Fruit fly (Drosophila melanogaster) whole organism, embryonic: ENCODE results near the gene RhoGAP93B.

Source experiments
- Blimp-1 ChIP-seq: fragments of 200-800 bp; sonication (Bioruptor generic); optimal IDR thresholded peaks from 3 replicates; lab custom pipeline; 2018; ENCODE audit warnings: missing biosample characterization, missing genetic modification characterization, mild to moderate bottlenecking, moderate library complexity, missing genetic modification reagents
- CG10543 ChIP-seq: fragments of 200-800 bp; sonication (Bioruptor generic); optimal IDR thresholded peaks from 3 replicates; lab custom pipeline; 2017; ENCODE audit warnings: missing biosample characterization, mild to moderate bottlenecking, missing genetic modification characterization, moderate library complexity
- CG14860 ChIP-seq: fragments of 200-800 bp; sonication (Bioruptor generic); IDR thresholded peaks from 3 replicates; pipeline ENCODE4 v1.3.6; 2022; ENCODE audit warnings: missing biosample characterization, missing genetic modification characterization; ENCODE audit not compliant: partially characterized antibody
- CG15514 ChIP-seq: fragments of 200-800 bp; sonication (Bioruptor generic); optimal IDR thresholded peaks from 3 replicates; lab custom pipeline; 2017; ENCODE audit warnings: missing biosample characterization, missing genetic modification characterization, mild to moderate bottlenecking, moderate library complexity, missing genetic modification reagents
- CG16815 ChIP-seq: fragments of 200-800 bp; sonication (Bioruptor generic); optimal IDR thresholded peaks from 3 replicates; lab custom pipeline; 2017; ENCODE audit warnings: missing biosample characterization, mild to moderate bottlenecking, missing genetic modification characterization
- CG16863 ChIP-seq: fragments of 200-800 bp; sonication (Bioruptor generic); optimal IDR thresholded peaks from 3 replicates; lab custom pipeline; 2016; ENCODE audit warnings: missing biosample characterization, missing genetic modification characterization
- CG18619 ChIP-seq: fragments of 200-800 bp; sonication (Bioruptor generic); optimal IDR thresholded peaks from 3 replicates; lab custom pipeline; 2017; ENCODE audit warnings: missing biosample characterization, mild to moderate bottlenecking, missing genetic modification characterization
- CG30020 ChIP-seq: fragments of 200-800 bp; optimal IDR thresholded peaks from 2 replicates; lab custom pipeline; 2019; ENCODE audit warnings: missing biosample characterization, mild to moderate bottlenecking, missing genetic modification characterization, moderate library complexity
- CG30403 ChIP-seq: fragments of 200-800 bp; sonication (Bioruptor generic); optimal IDR thresholded peaks from 3 replicates; lab custom pipeline; 2016; ENCODE audit warnings: missing biosample characterization, missing genetic modification characterization
- CG31365 ChIP-seq: fragments of 200-800 bp; sonication (Bioruptor generic); optimal IDR thresholded peaks from 2 replicates; lab custom pipeline; 2018; ENCODE audit warnings: missing biosample characterization, mild to moderate bottlenecking, missing genetic modification characterization
- CG32767 ChIP-seq: fragments of 200-800 bp; sonication (Bioruptor generic); IDR thresholded peaks from 2 replicates; pipeline ENCODE4 v1.3.6; 2022; ENCODE audit warnings: missing biosample characterization, missing genetic modification characterization
- CG33213 ChIP-seq: fragments of 200-800 bp; sonication (Bioruptor generic); optimal IDR thresholded peaks from 3 replicates; lab custom pipeline; 2016; ENCODE audit warnings: missing biosample characterization, missing genetic modification characterization
- CG34224 ChIP-seq: fragments of 200-800 bp; sonication (Bioruptor generic); IDR thresholded peaks from 3 replicates; pipeline ENCODE4 v1.3.6; 2022; ENCODE audit warnings: missing biosample characterization, missing genetic modification characterization; ENCODE audit not compliant: partially characterized antibody
- CG34422 ChIP-seq: fragments of 200-800 bp; sonication (Bioruptor generic); IDR thresholded peaks from 3 replicates; pipeline ENCODE4 v1.3.6; 2022; ENCODE audit warnings: missing biosample characterization, missing genetic modification characterization
- CG3847 ChIP-seq: fragments of 200-800 bp; sonication (Bioruptor generic); IDR thresholded peaks from 2 replicates; pipeline ENCODE4 v1.3.6; 2022; ENCODE audit warnings: missing biosample characterization, missing genetic modification characterization
- CG42726 ChIP-seq: fragments of 200-800 bp; sonication (Bioruptor generic); IDR thresholded peaks from 2 replicates; pipeline ENCODE4 v1.3.6; 2022; ENCODE audit warnings: missing biosample characterization, missing genetic modification characterization; ENCODE audit not compliant: partially characterized antibody
- CG7963 ChIP-seq: fragments of 200-800 bp; sonication (Bioruptor generic); IDR thresholded peaks from 3 replicates; pipeline ENCODE4 v1.3.6; 2022; ENCODE audit warnings: missing biosample characterization, missing genetic modification characterization; ENCODE audit not compliant: partially characterized antibody
- CG9797 ChIP-seq: fragments of 200-800 bp; sonication (Bioruptor generic); optimal IDR thresholded peaks from 3 replicates; lab custom pipeline; 2018; ENCODE audit warnings: missing biosample characterization, mild to moderate bottlenecking, missing genetic modification characterization
- CG9932 ChIP-seq: fragments of 200-800 bp; sonication (Bioruptor generic); IDR thresholded peaks from 2 replicates; pipeline ENCODE4 v1.3.6; 2022; ENCODE audit warnings: missing biosample characterization, missing genetic modification characterization
- Elba2 ChIP-seq: fragments of 200-800 bp; sonication (Bioruptor generic); optimal IDR thresholded peaks from 3 replicates; lab custom pipeline; 2016; ENCODE audit warnings: missing biosample characterization, missing genetic modification characterization
- Ets65A ChIP-seq: fragments of 200-800 bp; sonication (Bioruptor generic); peaks from one replicate; lab custom pipeline; 2016; ENCODE audit warnings: missing biosample characterization, missing genetic modification characterization
- Ets97D ChIP-seq: fragments of 200-800 bp; sonication (Bioruptor generic); optimal IDR thresholded peaks from 3 replicates; lab custom pipeline; 2016; ENCODE audit warnings: missing biosample characterization, missing genetic modification characterization
- H2.0 ChIP-seq: fragments of 200-800 bp; sonication (Bioruptor generic); IDR thresholded peaks from 2 replicates; pipeline ENCODE4 v1.3.6; 2022; ENCODE audit warnings: missing biosample characterization, missing genetic modification characterization
- HLH54F ChIP-seq: fragments of 200-800 bp; sonication (Bioruptor generic); optimal IDR thresholded peaks from 3 replicates; lab custom pipeline; 2016; ENCODE audit warnings: missing biosample characterization, missing genetic modification characterization
- Hr3 ChIP-seq: fragments of 200-800 bp; sonication (Bioruptor generic); optimal IDR thresholded peaks from 3 replicates; lab custom pipeline; 2016; ENCODE audit warnings: missing biosample characterization, missing genetic modification characterization
- Lhr ChIP-seq: fragments of 200-800 bp; sonication (Bioruptor generic); optimal IDR thresholded peaks from 3 replicates; lab custom pipeline; 2017; ENCODE audit warnings: mild to moderate bottlenecking, missing biosample characterization, missing genetic modification reagents, missing genetic modification characterization
- MBD-R2 ChIP-seq: fragments of 200-800 bp; sonication (Bioruptor generic); IDR thresholded peaks from 2 replicates; pipeline ENCODE4 v1.3.6; 2022; ENCODE audit warnings: missing biosample characterization, missing genetic modification characterization
- Med ChIP-seq: fragments of 200-800 bp; sonication (Bioruptor generic); peaks from one replicate; lab custom pipeline; 2016; ENCODE audit warnings: missing biosample characterization, missing genetic modification characterization, mild to moderate bottlenecking, inconsistent platforms, moderate library complexity
- Meics ChIP-seq: fragments of 200-800 bp; sonication (Bioruptor generic); optimal IDR thresholded peaks from 2 replicates; lab custom pipeline; 2017; ENCODE audit warnings: missing biosample characterization, mild to moderate bottlenecking, missing genetic modification characterization
- NFAT ChIP-seq: fragments of 200-800 bp; sonication (Bioruptor generic); IDR thresholded peaks from 2 replicates; pipeline ENCODE4 v1.3.6; 2022; ENCODE audit warnings: missing biosample characterization, missing genetic modification characterization
- NK7.1 ChIP-seq: fragments of 200-800 bp; sonication (Bioruptor generic); optimal IDR thresholded peaks from 3 replicates; lab custom pipeline; 2016; ENCODE audit warnings: missing biosample characterization, missing genetic modification characterization
- Nf-YB ChIP-seq: fragments of 200-800 bp; sonication (Bioruptor generic); optimal IDR thresholded peaks from 3 replicates; lab custom pipeline; 2019; ENCODE audit warnings: missing biosample characterization, mild to moderate bottlenecking, missing genetic modification characterization, moderate library complexity
- NfI ChIP-seq: fragments of 200-800 bp; sonication (Bioruptor generic); optimal IDR thresholded peaks from 3 replicates; lab custom pipeline; 2018; ENCODE audit warnings: missing biosample characterization, mild to moderate bottlenecking, missing genetic modification characterization, moderate library complexity
- Opbp ChIP-seq: fragments of 200-800 bp; sonication (Bioruptor generic); IDR thresholded peaks from 3 replicates; pipeline ENCODE4 v1.3.6; 2022; ENCODE audit warnings: missing biosample characterization, missing genetic modification characterization; ENCODE audit not compliant: partially characterized antibody
- Scr ChIP-seq: fragments of 200-800 bp; sonication (Bioruptor generic); IDR thresholded peaks from 2 replicates; pipeline ENCODE4 v1.3.6; 2022; ENCODE audit warnings: missing biosample characterization, missing genetic modification characterization; ENCODE audit not compliant: partially characterized antibody
- Sry-δ ChIP-seq: fragments of 200-800 bp; sonication (Bioruptor generic); optimal IDR thresholded peaks from 2 replicates; lab custom pipeline; 2016; ENCODE audit warnings: missing biosample characterization, missing genetic modification characterization
- bbx ChIP-seq: fragments of 200-800 bp; sonication (Bioruptor generic); IDR thresholded peaks from 2 replicates; pipeline ENCODE4 v1.3.6; 2022; ENCODE audit warnings: missing biosample characterization, missing genetic modification characterization; ENCODE audit not compliant: partially characterized antibody
- cwo ChIP-seq: fragments of 200-800 bp; sonication (Bioruptor generic); optimal IDR thresholded peaks from 3 replicates; lab custom pipeline; 2017; ENCODE audit warnings: missing biosample characterization, missing genetic modification characterization, mild to moderate bottlenecking, moderate library complexity, missing genetic modification reagents
- dm ChIP-seq: fragments of 200-800 bp; sonication (Bioruptor generic); optimal IDR thresholded peaks from 3 replicates; lab custom pipeline; 2016; ENCODE audit warnings: missing biosample characterization, missing genetic modification characterization
- exex ChIP-seq: fragments of 200-800 bp; sonication (Bioruptor generic); optimal IDR thresholded peaks from 4 replicates; lab custom pipeline; 2018; ENCODE audit warnings: missing biosample characterization, mild to moderate bottlenecking, missing genetic modification characterization, moderate library complexity
- ind ChIP-seq: fragments of 200-800 bp; sonication (Bioruptor generic); optimal IDR thresholded peaks from 3 replicates; lab custom pipeline; 2016; ENCODE audit warnings: missing biosample characterization, missing genetic modification characterization
- inv ChIP-seq: fragments of 200-800 bp; sonication (Bioruptor generic); IDR thresholded peaks from 2 replicates; pipeline ENCODE4 v1.3.6; 2022; ENCODE audit warnings: missing biosample characterization, missing genetic modification characterization; ENCODE audit not compliant: partially characterized antibody
- maf-S ChIP-seq: fragments of 200-800 bp; sonication (Bioruptor generic); optimal IDR thresholded peaks from 2 replicates; lab custom pipeline; 2016; ENCODE audit warnings: missing biosample characterization, missing genetic modification characterization
- oc ChIP-seq: fragments of 200-800 bp; sonication (Bioruptor generic); optimal IDR thresholded peaks from 2 replicates; lab custom pipeline; 2018; ENCODE audit warnings: missing biosample characterization, mild to moderate bottlenecking, missing genetic modification characterization, moderate library complexity
- pfk ChIP-seq: fragments of 200-800 bp; sonication (Bioruptor generic); optimal IDR thresholded peaks from 2 replicates; lab custom pipeline; 2018; ENCODE audit warnings: missing biosample characterization, mild to moderate bottlenecking, missing genetic modification characterization, moderate library complexity
- pum ChIP-seq: fragments of 200-800 bp; sonication (Bioruptor generic); optimal IDR thresholded peaks from 2 replicates; lab custom pipeline; 2016; ENCODE audit warnings: missing biosample characterization, missing genetic modification characterization
- pzg ChIP-seq: fragments of 200-800 bp; sonication (Bioruptor generic); optimal IDR thresholded peaks from 3 replicates; lab custom pipeline; 2018; ENCODE audit warnings: missing biosample characterization, mild to moderate bottlenecking, missing genetic modification characterization, moderate library complexity
- schlank ChIP-seq: fragments of 200-800 bp; sonication (Bioruptor generic); optimal IDR thresholded peaks from 2 replicates; lab custom pipeline; 2018; ENCODE audit warnings: missing biosample characterization, mild to moderate bottlenecking, missing genetic modification characterization
- sens ChIP-seq: fragments of 200-800 bp; sonication (Bioruptor generic); peaks from one replicate; lab custom pipeline; 2016; ENCODE audit warnings: missing biosample characterization, missing genetic modification characterization
- stwl ChIP-seq: fragments of 200-800 bp; sonication (Bioruptor generic); optimal IDR thresholded peaks from 3 replicates; lab custom pipeline; 2018; ENCODE audit warnings: missing biosample characterization, mild to moderate bottlenecking, missing genetic modification characterization, moderate library complexity

RhoGAP93B gene

dm6 chr3R:21118784-21119183, 21.2 kb upstream of the RhoGAP93B start, which contains the start of gene Bdbt (continued):
- TF ChIP-seq CG14860 (GFP tag; lab: Robert Waterston, UW) (peak; percentile 91), inv (GFP tag; lab: Robert Waterston, UW) (peak; percentile 77), CG18619 (GFP tag; lab: Kevin White, UChicago) (no peak), CG31365 (no peak), exex (tag; lab: Kevin White, UChicago) (no peak), cwo (GFP tag; lab: Kevin White, UChicago) (peak; percentile 10), Blimp-1 (GFP tag; lab: Kevin White, UChicago) (no peak), Nf-YB (GFP tag; lab: Kevin White, UChicago) (no peak), pum (peak; percentile 4), CG9932 (GFP tag; lab: Robert Waterston, UW) (peak; percentile 52), bbx (GFP tag; lab: Robert Waterston, UW) (peak; percentile 82), Sry-δ (GFP tag; lab: Kevin White, UChicago) (peak; percentile 13), Hr3 (GFP tag; lab: Kevin White, UChicago) (peak; percentile 28), HLH54F (peak; percentile 35), Med (GFP tag; lab: Kevin White, UChicago) (peak; percentile 88), CG33213 (GFP tag; lab: Kevin White, UChicago) (peak; percentile 27), CG3847 (GFP tag; lab: Robert Waterston, UW) (peak; percentile 52), stwl (tag; lab: Kevin White, UChicago) (peak; percentile 46), CG16815 (peak; percentile 1), CG30403 (peak; percentile 39), NfI (GFP tag; lab: Kevin White, UChicago) (peak; percentile 10), pzg (GFP tag; lab: Kevin White, UChicago) (peak; percentile 83), H2.0 (peak; percentile 11; the same call in 1 of the 2 replicates), Meics (GFP tag; lab: Kevin White, UChicago) (no peak), CG16863 (GFP tag; lab: Kevin White, UChicago) (no peak), CG42726 (GFP tag; lab: Robert Waterston, UW) (0 out of 2 replicates have a peak, but pooled peaks have one; percentile 24), CG7963 (GFP tag; lab: Robert Waterston, UW) (peak; percentile 96), CG30020 (tag; lab: Kevin White, UChicago) (peak; percentile 68), CG32767 (no peak), NK7.1 (no peak), CG34224 (GFP tag; lab: Robert Waterston, UW) (peak; percentile 74), CG15514 (peak; percentile 81), Lhr (peak; percentile 40), ind (peak; percentile 41), CG9797 (GFP tag; lab: Kevin White, UChicago) (peak; percentile 34), sens (GFP tag; lab: Kevin White, UChicago) (peak; percentile 77), Ets65A (GFP tag; lab: Kevin White, UChicago) (peak; percentile 32), oc (tag; lab: Kevin White, UChicago) (no peak), pfk (GFP tag; lab: Kevin White, UChicago) (no peak), NFAT (GFP tag; lab: Robert Waterston, UW) (peak; percentile 60), Scr (GFP tag; lab: Robert Waterston, UW) (peak; percentile 68; the same call in 1 of the 2 replicates), CG10543 (GFP tag; lab: Kevin White, UChicago) (no peak), MBD-R2 (peak; percentile 82), Ets97D (GFP tag; lab: Kevin White, UChicago) (peak; percentile 52), Opbp (GFP tag; lab: Robert Waterston, UW) (peak; percentile 73; the same call in 2 of the 3 replicates), Elba2 (peak; percentile 40), maf-S (no peak), schlank (tag; lab: Kevin White, UChicago) (no peak), dm (GFP tag; lab: Kevin White, UChicago) (peak; percentile 34), CG34422 (GFP tag; lab: Robert Waterston, UW) (peak; percentile 52; the same call in 1 of the 3 replicates)
